Worm (Caenorhabditis elegans) whole organism, late embryonic: ENCODE measurements around the gene srbc-3.

Source experiments
- C38D4.7 ChIP-seq: fragments of 200-800 bp; sonication (Bioruptor generic); optimal IDR thresholded peaks from 2 replicates; lab custom pipeline; 2018; ENCODE audit warnings: mild to moderate bottlenecking, missing genetic modification characterization, moderate library complexity, missing compliant biosample characterization
- F13H6.1 ChIP-seq: sonication (generic microtip); optimal IDR thresholded peaks from 2 replicates; lab custom pipeline; 2016; ENCODE audit warnings: missing genetic modification characterization, missing compliant biosample characterization
- K09A11.1 ChIP-seq: sonication (generic microtip); optimal IDR thresholded peaks from 2 replicates; lab custom pipeline; 2017; ENCODE audit warnings: antibody characterized with exemption, mild to moderate bottlenecking, missing genetic modification characterization, missing compliant biosample characterization; ENCODE audit not compliant: insufficient read depth
- Y22D7AL.16 ChIP-seq: sonication (generic microtip); optimal IDR thresholded peaks from 2 replicates; lab custom pipeline; 2016; ENCODE audit warnings: missing genetic modification characterization, missing compliant biosample characterization
- ahr-1 ChIP-seq: sonication (generic microtip); optimal IDR thresholded peaks from 2 replicates; lab custom pipeline; 2016; ENCODE audit warnings: missing genetic modification characterization, missing compliant biosample characterization
- ama-1 ChIP-seq: fragments of 150-350 bp; optimal IDR thresholded peaks from 2 replicates; lab custom pipeline; 2014
- ceh-18 ChIP-seq: sonication (generic microtip); optimal IDR thresholded peaks from 2 replicates; lab custom pipeline; 2016; ENCODE audit warnings: missing genetic modification characterization, missing compliant biosample characterization
- ceh-19 ChIP-seq: fragments of 200-800 bp; sonication (Bioruptor generic); optimal IDR thresholded peaks from 2 replicates; lab custom pipeline; 2018; ENCODE audit warnings: mild to moderate bottlenecking, missing genetic modification characterization, missing compliant biosample characterization
- ceh-24 ChIP-seq: sonication (generic microtip); optimal IDR thresholded peaks from 2 replicates; lab custom pipeline; 2016; ENCODE audit warnings: mild to moderate bottlenecking, missing genetic modification characterization, missing compliant biosample characterization
- ceh-34 ChIP-seq: sonication (generic microtip); optimal IDR thresholded peaks from 2 replicates; lab custom pipeline; 2016; ENCODE audit warnings: mild to moderate bottlenecking, missing genetic modification characterization, missing compliant biosample characterization
- elt-2 ChIP-seq: sonication (generic microtip); optimal IDR thresholded peaks from 2 replicates; lab custom pipeline; 2016; ENCODE audit warnings: missing genetic modification reagents, missing genetic modification characterization, missing compliant biosample characterization
- elt-4 ChIP-seq: sonication (generic microtip); optimal IDR thresholded peaks from 2 replicates; lab custom pipeline; 2016; ENCODE audit warnings: missing genetic modification characterization, missing compliant biosample characterization
- eyg-1 ChIP-seq: sonication (generic microtip); optimal IDR thresholded peaks from 2 replicates; lab custom pipeline; 2016; ENCODE audit warnings: missing genotype, missing genetic modification characterization, missing compliant biosample characterization
- fkh-10 ChIP-seq: fragments of 150-350 bp; optimal IDR thresholded peaks from 2 replicates; lab custom pipeline; 2014; ENCODE audit warnings: missing biosample characterization, missing genetic modification reagents, missing genetic modification characterization
- hlh-15 ChIP-seq: sonication (generic microtip); optimal IDR thresholded peaks from 2 replicates; lab custom pipeline; 2016; ENCODE audit warnings: missing genetic modification characterization, missing compliant biosample characterization
- hlh-6 ChIP-seq: sonication (generic microtip); optimal IDR thresholded peaks from 2 replicates; lab custom pipeline; 2016; ENCODE audit warnings: missing genotype, missing genetic modification characterization, missing compliant biosample characterization
- hlh-8 ChIP-seq: sonication (generic microtip); optimal IDR thresholded peaks from 2 replicates; lab custom pipeline; 2016; ENCODE audit warnings: missing genotype, missing genetic modification characterization, missing compliant biosample characterization
- lin-11 ChIP-seq: fragments of 200-800 bp; sonication (Bioruptor generic); optimal IDR thresholded peaks from 2 replicates; lab custom pipeline; 2018; ENCODE audit warnings: mild to moderate bottlenecking, missing genetic modification characterization, missing compliant biosample characterization
- madf-2 ChIP-seq: sonication (generic microtip); optimal IDR thresholded peaks from 2 replicates; lab custom pipeline; 2017; ENCODE audit warnings: missing genetic modification characterization, missing compliant biosample characterization
- nfya-1 ChIP-seq: sonication (generic microtip); optimal IDR thresholded peaks from 2 replicates; lab custom pipeline; 2017; ENCODE audit warnings: missing genetic modification characterization, mild to moderate bottlenecking, missing compliant biosample characterization, antibody characterized with exemption, moderate library complexity
- nhr-232 ChIP-seq: sonication (generic microtip); optimal IDR thresholded peaks from 2 replicates; lab custom pipeline; 2016; ENCODE audit warnings: missing genetic modification characterization, missing compliant biosample characterization
- npax-4 ChIP-seq: sonication (generic microtip); optimal IDR thresholded peaks from 2 replicates; lab custom pipeline; 2016; ENCODE audit warnings: missing genetic modification characterization, missing compliant biosample characterization
- odd-2 ChIP-seq: sonication (generic microtip); optimal IDR thresholded peaks from 2 replicates; lab custom pipeline; 2017; ENCODE audit warnings: antibody characterized with exemption, mild to moderate bottlenecking, missing genetic modification characterization, missing compliant biosample characterization
- pag-3 ChIP-seq: sonication (generic microtip); optimal IDR thresholded peaks from 2 replicates; lab custom pipeline; 2016; ENCODE audit warnings: missing compliant biosample characterization, missing genetic modification characterization, borderline replicate concordance
- pat-9 ChIP-seq: fragments of 200-800 bp; sonication (Bioruptor generic); optimal IDR thresholded peaks from 2 replicates; lab custom pipeline; 2018; ENCODE audit warnings: mild to moderate bottlenecking, missing genetic modification characterization, moderate library complexity, missing compliant biosample characterization
- pqm-1 ChIP-seq: sonication (generic microtip); optimal IDR thresholded peaks from 2 replicates; lab custom pipeline; 2016; ENCODE audit warnings: missing genetic modification characterization, missing compliant biosample characterization
- sdc-2 ChIP-seq: sonication (generic microtip); optimal IDR thresholded peaks from 2 replicates; lab custom pipeline; 2016; ENCODE audit warnings: missing genotype, missing genetic modification characterization, missing compliant biosample characterization
- sox-4 ChIP-seq: sonication (generic microtip); optimal IDR thresholded peaks from 2 replicates; lab custom pipeline; 2017; ENCODE audit warnings: mild to moderate bottlenecking, missing genetic modification characterization, inconsistent platforms, missing compliant biosample characterization
- syd-9 ChIP-seq: sonication (generic microtip); optimal IDR thresholded peaks from 2 replicates; lab custom pipeline; 2016; ENCODE audit warnings: mild to moderate bottlenecking, missing genetic modification characterization, moderate library complexity, missing compliant biosample characterization
- ttx-3 ChIP-seq: sonication (generic microtip); optimal IDR thresholded peaks from 2 replicates; lab custom pipeline; 2016; ENCODE audit warnings: missing genetic modification reagents, missing genetic modification characterization, missing compliant biosample characterization
- unc-86 ChIP-seq: sonication (generic microtip); optimal IDR thresholded peaks from 2 replicates; lab custom pipeline; 2016; ENCODE audit warnings: missing genetic modification characterization, missing compliant biosample characterization
- zip-5 ChIP-seq: sonication (generic microtip); optimal IDR thresholded peaks from 2 replicates; lab custom pipeline; 2016; ENCODE audit warnings: missing genetic modification characterization, missing compliant biosample characterization

Gene srbc-3

ce11 chrV:3276184-3276583, 32.1 kb upstream of the srbc-3 start:
- TF ChIP-seq zip-5 (tag; lab: Kevin White, UChicago) (no peak), hlh-15 (tag; lab: Kevin White, UChicago) (no peak)

ce11 chrV:3278101-3278639, 30.1 kb upstream of the srbc-3 start, which contains the start of gene fbxa-64:
Gene fbxa-64 (minus strand): TSS chrV:3278151.
- no peak for TF ChIP-seq F13H6.1
- TF ChIP-seq unc-86 (tag; lab: Kevin White, UChicago), result no peak
- no peak for TF ChIP-seq nfya-1
- no peak for TF ChIP-seq nhr-232 (tag; lab: Kevin White, UChicago)
- no peak for TF ChIP-seq ceh-18
- no peak for TF ChIP-seq Y22D7AL.16 (tag; lab: Kevin White, UChicago)
- no peak for TF ChIP-seq ceh-24 (tag; lab: Kevin White, UChicago)
- no peak for TF ChIP-seq elt-2 (tag; lab: Kevin White, UChicago)
- TF ChIP-seq odd-2 (tag; lab: Kevin White, UChicago), result no peak
- TF ChIP-seq lin-11 (tag; lab: Kevin White, UChicago), result no peak
- TF ChIP-seq ahr-1 (tag; lab: Kevin White, UChicago), result no peak
- no peak for TF ChIP-seq ama-1 (lab: Kevin White, UChicago)
- TF ChIP-seq pat-9, result no peak
- TF ChIP-seq eyg-1 (tag; lab: Kevin White, UChicago), result no peak
- no peak for TF ChIP-seq elt-4 (tag; lab: Kevin White, UChicago)
- no peak for TF ChIP-seq madf-2 (tag; lab: Kevin White, UChicago)
- no peak for TF ChIP-seq ceh-34 (tag; lab: Kevin White, UChicago)
- no peak for TF ChIP-seq hlh-15 (tag; lab: Kevin White, UChicago)
- TF ChIP-seq, all 69 proteins: peak for 0

ce11 chrV:3279138-3279537, 29.1 kb upstream of the srbc-3 start:
- TF ChIP-seq pqm-1 (tag; lab: Kevin White, UChicago) (no peak), ceh-24 (tag; lab: Kevin White, UChicago) (no peak), ttx-3 (tag; lab: Kevin White, UChicago) (no peak)

- TF ChIP-seq madf-2 (tag; lab: Kevin White, UChicago) (no peak), syd-9 (tag; lab: Kevin White, UChicago) (no peak), elt-4 (tag; lab: Kevin White, UChicago) (no peak), pat-9 (no peak), elt-2 (tag; lab: Kevin White, UChicago) (no peak), ama-1 (lab: Kevin White, UChicago) (no peak), C38D4.7 (no peak), hlh-6 (tag; lab: Kevin White, UChicago) (no peak), fkh-10 (GFP tag; lab: Kevin White, UChicago) (no peak), odd-2 (tag; lab: Kevin White, UChicago) (no peak), zip-5 (tag; lab: Kevin White, UChicago) (no peak), K09A11.1 (tag; lab: Kevin White, UChicago) (no peak), sox-4 (tag; lab: Kevin White, UChicago) (no peak), ceh-19 (GFP tag; lab: Kevin White, UChicago) (no peak), hlh-8 (tag; lab: Kevin White, UChicago) (no peak), npax-4 (tag; lab: Kevin White, UChicago) (no peak)
Observed at ce11 chrV:3280009-3280408, 28.3 kb upstream of the srbc-3 start, which contains the start of gene T28A11.2. Gene T28A11.2 (plus strand): TSS chrV:3280379.

- no peak for TF ChIP-seq sdc-2 (tag; lab: Kevin White, UChicago)
- TF ChIP-seq pag-3 (tag; lab: Kevin White, UChicago), result no peak
Observed at ce11 chrV:3281523-3281922, 26.7 kb upstream of the srbc-3 start, which contains the start of gene T28A11.25. Gene T28A11.25 (plus strand): TSS chrV:3281823.
